Fruit fly (Drosophila melanogaster): Measurements from ENCODE around the gene CG1631.

DNA sequence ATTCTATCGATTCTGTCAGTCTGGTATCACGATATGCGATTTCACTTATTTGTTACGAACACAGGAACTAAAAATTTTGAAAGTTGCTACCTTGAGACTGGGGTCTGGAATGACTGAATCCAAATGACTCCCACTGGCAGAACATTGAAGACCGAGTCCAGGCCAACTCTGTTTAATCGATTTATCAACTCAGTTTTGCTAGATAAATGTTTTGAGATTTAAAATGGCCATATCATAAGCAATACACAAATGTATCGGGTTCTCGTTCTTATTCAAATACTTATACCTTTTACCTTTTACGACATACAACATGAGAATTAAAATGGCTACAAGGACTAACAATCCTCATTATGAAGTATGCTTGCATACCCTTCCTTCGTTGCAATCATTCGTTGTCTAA lies 49.2 kb downstream of the CG1631 start, which contains the start of gene CG12679:
- TF ChIP-seq CG8478 (optimal IDR thresholded peaks at IDR 0.05) (no peak), CTCF (optimal IDR thresholded peaks at IDR 0.05) (no peak)
